Fruit fly (Drosophila melanogaster) whole organism, embryonic: ENCODE measurements around the gene ct.

Source experiments
- BtbVII ChIP-seq: fragments of 200-800 bp; sonication (Bioruptor generic); optimal IDR thresholded peaks from 3 replicates; lab custom pipeline; 2017; ENCODE audit warnings: missing biosample characterization, mild to moderate bottlenecking, missing genetic modification characterization
- CG10543 ChIP-seq: fragments of 200-800 bp; sonication (Bioruptor generic); optimal IDR thresholded peaks from 3 replicates; lab custom pipeline; 2017; ENCODE audit warnings: missing biosample characterization, mild to moderate bottlenecking, missing genetic modification characterization, moderate library complexity
- CG11723 ChIP-seq: fragments of 200-800 bp; sonication (Bioruptor generic); optimal IDR thresholded peaks from 2 replicates; lab custom pipeline; 2017; ENCODE audit warnings: missing biosample characterization, mild to moderate bottlenecking, missing genetic modification characterization
- CG12299 ChIP-seq: fragments of 200-800 bp; sonication (Bioruptor generic); optimal IDR thresholded peaks from 2 replicates; lab custom pipeline; 2018; ENCODE audit warnings: missing biosample characterization, mild to moderate bottlenecking, missing genetic modification characterization
- CG13775 ChIP-seq: fragments of 200-800 bp; sonication (Bioruptor generic); optimal IDR thresholded peaks from 3 replicates; lab custom pipeline; 2017; ENCODE audit warnings: missing biosample characterization, mild to moderate bottlenecking, missing genetic modification characterization
- CG1529 ChIP-seq: fragments of 200-800 bp; sonication (Bioruptor generic); optimal IDR thresholded peaks from 3 replicates; lab custom pipeline; 2018; ENCODE audit warnings: missing biosample characterization, missing genetic modification characterization
- CG16779 ChIP-seq: fragments of 200-800 bp; sonication (Bioruptor generic); IDR thresholded peaks from 2 replicates; pipeline ENCODE4 v1.3.6; 2022; ENCODE audit warnings: missing biosample characterization, missing genetic modification characterization
- CG16815 ChIP-seq: fragments of 200-800 bp; sonication (Bioruptor generic); optimal IDR thresholded peaks from 3 replicates; lab custom pipeline; 2017; ENCODE audit warnings: missing biosample characterization, mild to moderate bottlenecking, missing genetic modification characterization
- CG16863 ChIP-seq: fragments of 200-800 bp; sonication (Bioruptor generic); optimal IDR thresholded peaks from 3 replicates; lab custom pipeline; 2016; ENCODE audit warnings: missing biosample characterization, missing genetic modification characterization
- CG18262 ChIP-seq: fragments of 200-800 bp; optimal IDR thresholded peaks from 3 replicates; lab custom pipeline; 2019; ENCODE audit warnings: missing biosample characterization, mild to moderate bottlenecking, missing genetic modification characterization, moderate library complexity
- CG18599 ChIP-seq: fragments of 200-800 bp; sonication (Bioruptor generic); optimal IDR thresholded peaks from 3 replicates; lab custom pipeline; 2017; ENCODE audit warnings: missing biosample characterization, missing genetic modification characterization, mild to moderate bottlenecking, moderate library complexity, missing genetic modification reagents
- CG4424 ChIP-seq: fragments of 200-800 bp; sonication (Bioruptor generic); optimal IDR thresholded peaks from 3 replicates; lab custom pipeline; 2016; ENCODE audit warnings: missing biosample characterization, missing genetic modification characterization
- CG7928 ChIP-seq: fragments of 200-800 bp; sonication (Bioruptor generic); optimal IDR thresholded peaks from 2 replicates; lab custom pipeline; 2017; ENCODE audit warnings: missing biosample characterization, mild to moderate bottlenecking, missing genetic modification characterization
- CG8089 ChIP-seq: fragments of 200-800 bp; sonication (Bioruptor generic); optimal IDR thresholded peaks from 3 replicates; lab custom pipeline; 2016; ENCODE audit warnings: missing biosample characterization, missing genetic modification characterization
- Dad ChIP-seq: fragments of 200-800 bp; sonication (Bioruptor generic); optimal IDR thresholded peaks from 3 replicates; lab custom pipeline; 2016; ENCODE audit warnings: missing biosample characterization, missing genetic modification characterization
- Fer2 ChIP-seq: fragments of 200-800 bp; sonication (Bioruptor generic); optimal IDR thresholded peaks from 2 replicates; lab custom pipeline; 2018; ENCODE audit warnings: missing biosample characterization, mild to moderate bottlenecking, missing genetic modification characterization, moderate library complexity
- Fer3 ChIP-seq: fragments of 200-800 bp; sonication (Bioruptor generic); optimal IDR thresholded peaks from 2 replicates; lab custom pipeline; 2018; ENCODE audit warnings: missing biosample characterization, mild to moderate bottlenecking, missing genetic modification characterization, moderate library complexity
- Gsc ChIP-seq: fragments of 200-800 bp; sonication (Bioruptor generic); IDR thresholded peaks from 2 replicates; pipeline ENCODE4 v1.3.6; 2022; ENCODE audit warnings: missing biosample characterization, missing genetic modification characterization
- HLH3B ChIP-seq: fragments of 200-800 bp; sonication (Bioruptor generic); IDR thresholded peaks from 2 replicates; pipeline ENCODE4 v1.3.6; 2022; ENCODE audit warnings: missing biosample characterization, missing genetic modification characterization
- Lim3 ChIP-seq: fragments of 200-800 bp; sonication (Bioruptor generic); IDR thresholded peaks from 2 replicates; pipeline ENCODE4 v1.3.6; 2022; ENCODE audit warnings: missing biosample characterization, missing genetic modification characterization
- Lpt ChIP-seq: fragments of >200 bp; optimal IDR thresholded peaks from 2 replicates; lab custom pipeline; 2018; ENCODE audit warnings: missing biosample characterization, missing genetic modification characterization
- MESR4 ChIP-seq: fragments of 200-800 bp; sonication (Bioruptor generic); optimal IDR thresholded peaks from 2 replicates; lab custom pipeline; 2018; ENCODE audit warnings: missing biosample characterization, mild to moderate bottlenecking, missing genetic modification characterization, moderate library complexity
- Mes4 ChIP-seq: fragments of 200-800 bp; sonication (Bioruptor generic); optimal IDR thresholded peaks from 2 replicates; lab custom pipeline; 2016; ENCODE audit warnings: missing biosample characterization, missing genetic modification characterization
- Myb ChIP-seq: fragments of 200-800 bp; sonication (Bioruptor generic); optimal IDR thresholded peaks from 2 replicates; lab custom pipeline; 2016; ENCODE audit warnings: missing biosample characterization, missing genetic modification characterization
- NfI ChIP-seq: fragments of 200-800 bp; sonication (Bioruptor generic); optimal IDR thresholded peaks from 3 replicates; lab custom pipeline; 2018; ENCODE audit warnings: missing biosample characterization, mild to moderate bottlenecking, missing genetic modification characterization, moderate library complexity
- Pdp1 ChIP-seq, 2 experiments: fragments of 200-800 bp; sonication (Bioruptor generic); optimal IDR thresholded peaks; 3 replicates each; lab custom pipeline; 2016; ENCODE audit warnings: missing biosample characterization in 2 of 2, missing genetic modification characterization in 2 of 2, mild to moderate bottlenecking in 1 of 2, moderate library complexity in 1 of 2
- Sox102F ChIP-seq: fragments of 200-800 bp; sonication (Bioruptor generic); optimal IDR thresholded peaks from 2 replicates; lab custom pipeline; 2018; ENCODE audit warnings: missing biosample characterization, mild to moderate bottlenecking, missing genetic modification characterization, moderate library complexity
- Spps ChIP-seq: fragments of 200-800 bp; sonication (Bioruptor generic); optimal IDR thresholded peaks from 2 replicates; lab custom pipeline; 2018; ENCODE audit warnings: missing biosample characterization, mild to moderate bottlenecking, missing genetic modification characterization
- Stat92E ChIP-seq, 3 experiments: fragments of >200 bp in 2 of 3; fragments of 200-800 bp in 1 of 3; sonication (Bioruptor generic) in 1 of 3; optimal IDR thresholded peaks; 2 replicates each; lab custom pipeline; 2017 to 2019; ENCODE audit warnings: missing biosample characterization in 3 of 3, missing genetic modification characterization in 3 of 3, mild to moderate bottlenecking in 1 of 3, moderate library complexity in 1 of 3
- Vsx1 ChIP-seq: fragments of 200-800 bp; sonication (Bioruptor generic); optimal IDR thresholded peaks from 2 replicates; lab custom pipeline; 2017; ENCODE audit warnings: missing biosample characterization, mild to moderate bottlenecking, missing genetic modification characterization, missing genetic modification reagents
- bab2 ChIP-seq: fragments of 200-800 bp; sonication (Bioruptor generic); optimal IDR thresholded peaks from 2 replicates; lab custom pipeline; 2016; ENCODE audit warnings: missing biosample characterization, missing genetic modification characterization
- bcd ChIP-seq: fragments of 200-800 bp; sonication (Bioruptor generic); optimal IDR thresholded peaks from 2 replicates; lab custom pipeline; 2017; ENCODE audit warnings: missing biosample characterization, mild to moderate bottlenecking, missing genetic modification characterization
- cato ChIP-seq: fragments of 200-800 bp; sonication (Bioruptor generic); optimal IDR thresholded peaks from 2 replicates; lab custom pipeline; 2016; ENCODE audit warnings: missing biosample characterization, missing genetic modification characterization, borderline replicate concordance
- dimm ChIP-seq: fragments of 200-800 bp; sonication (Bioruptor generic); IDR thresholded peaks from 2 replicates; pipeline ENCODE4 v1.3.6; 2022; ENCODE audit warnings: missing biosample characterization, missing genetic modification characterization
- dmrt99B ChIP-seq: fragments of 200-800 bp; sonication (Bioruptor generic); optimal IDR thresholded peaks from 2 replicates; lab custom pipeline; 2018; ENCODE audit warnings: missing biosample characterization, mild to moderate bottlenecking, missing genetic modification characterization, moderate library complexity
- esg ChIP-seq: fragments of 200-800 bp; sonication (Bioruptor generic); conservative IDR thresholded peaks from 2 replicates; pipeline ENCODE4 v1.3.6; 2022; ENCODE audit warnings: missing biosample characterization, missing genetic modification characterization
- eve ChIP-seq, 2 experiments: fragments of >200 bp; optimal IDR thresholded peaks; 2 replicates each; lab custom pipeline; 2017; ENCODE audit warnings: missing biosample characterization in 2 of 2, missing genetic modification characterization in 2 of 2
- fd3F ChIP-seq: fragments of 200-800 bp; sonication (Bioruptor generic); optimal IDR thresholded peaks from 2 replicates; lab custom pipeline; 2018; ENCODE audit warnings: missing biosample characterization, mild to moderate bottlenecking, missing genetic modification characterization, moderate library complexity
- fru ChIP-seq: fragments of >200 bp; optimal IDR thresholded peaks from 2 replicates; lab custom pipeline; 2017
- gem ChIP-seq: fragments of 200-800 bp; sonication (Bioruptor generic); optimal IDR thresholded peaks from 2 replicates; lab custom pipeline; 2019; ENCODE audit warnings: missing biosample characterization, mild to moderate bottlenecking, missing genetic modification characterization, moderate library complexity
- grn ChIP-seq: fragments of 200-800 bp; sonication (Bioruptor generic); optimal IDR thresholded peaks from 3 replicates; lab custom pipeline; 2017; ENCODE audit warnings: missing biosample characterization, missing genetic modification characterization
- gt ChIP-seq: fragments of 200-800 bp; sonication (Bioruptor generic); IDR thresholded peaks from 2 replicates; pipeline ENCODE4 v1.3.6; 2022; ENCODE audit warnings: missing biosample characterization, missing genetic modification characterization
- hb ChIP-seq: fragments of 200-800 bp; sonication (Bioruptor generic); IDR thresholded peaks from 3 replicates; pipeline ENCODE4 v1.3.6; 2022; ENCODE audit warnings: missing biosample characterization, missing genetic modification characterization; ENCODE audit not compliant: partially characterized antibody
- kay ChIP-seq: fragments of 200-800 bp; sonication (Bioruptor generic); optimal IDR thresholded peaks from 2 replicates; lab custom pipeline; 2016; ENCODE audit warnings: missing biosample characterization, missing genetic modification characterization
- lbe ChIP-seq: fragments of 200-800 bp; sonication (Bioruptor generic); optimal IDR thresholded peaks from 2 replicates; lab custom pipeline; 2016; ENCODE audit warnings: missing biosample characterization, mild to moderate bottlenecking, missing genetic modification characterization
- nom ChIP-seq: fragments of 200-800 bp; sonication (Bioruptor generic); optimal IDR thresholded peaks from 2 replicates; lab custom pipeline; 2017; ENCODE audit warnings: missing biosample characterization, missing genetic modification characterization, mild to moderate bottlenecking, moderate library complexity, missing genetic modification reagents
- pfk ChIP-seq: fragments of 200-800 bp; sonication (Bioruptor generic); optimal IDR thresholded peaks from 2 replicates; lab custom pipeline; 2018; ENCODE audit warnings: missing biosample characterization, mild to moderate bottlenecking, missing genetic modification characterization, moderate library complexity
- pzg ChIP-seq: fragments of 200-800 bp; sonication (Bioruptor generic); optimal IDR thresholded peaks from 3 replicates; lab custom pipeline; 2018; ENCODE audit warnings: missing biosample characterization, mild to moderate bottlenecking, missing genetic modification characterization, moderate library complexity
- seq ChIP-seq: fragments of 200-800 bp; sonication (Bioruptor generic); IDR thresholded peaks from 2 replicates; pipeline ENCODE4 v1.3.6; 2022; ENCODE audit warnings: missing biosample characterization, missing genetic modification characterization
- vfl ChIP-seq: fragments of 200-800 bp; sonication (Bioruptor generic); optimal IDR thresholded peaks from 2 replicates; lab custom pipeline; 2016; ENCODE audit warnings: missing biosample characterization, missing genetic modification characterization
- wor ChIP-seq: fragments of 200-800 bp; sonication (Bioruptor generic); IDR thresholded peaks from 2 replicates; pipeline ENCODE4 v1.3.6; 2022; ENCODE audit warnings: missing biosample characterization, missing genetic modification characterization
- yki ChIP-seq: fragments of >200 bp; optimal IDR thresholded peaks from 3 replicates; lab custom pipeline; 2018

Gene ct

dm6 chrX:7692740-7693064 is 84.5 kb downstream of the ct start (continued):
- TF ChIP-seq Fer2 (tag; lab: Kevin White, UChicago) (no peak), CG11723 (GFP tag; lab: Kevin White, UChicago) (peak; percentile 14), CG12299 (tag; lab: Kevin White, UChicago) (peak; percentile 46), BtbVII (GFP tag; lab: Kevin White, UChicago) (peak; percentile 60), pfk (GFP tag; lab: Kevin White, UChicago) (no peak), Mes4 (GFP tag; lab: Kevin White, UChicago) (no peak), kay (GFP tag; lab: Kevin White, UChicago) (peak; percentile 29), CG16863 (GFP tag; lab: Kevin White, UChicago) (peak; percentile 35), wor (GFP tag; lab: Robert Waterston, UW) (no peak), fru (lab: Kevin White, UChicago) (no peak), CG1529 (GFP tag; lab: Kevin White, UChicago) (peak; percentile 46), fd3F (peak; percentile 54), CG18262 (tag; lab: Kevin White, UChicago) (peak; percentile 54), vfl (GFP tag; lab: Kevin White, UChicago) (no peak), CG18599 (peak; percentile 85), nom (GFP tag; lab: Kevin White, UChicago) (no peak), CG16815 (peak; percentile 32), gt (GFP tag; lab: Robert Waterston, UW) (no peak), Fer3 (tag; lab: Kevin White, UChicago) (peak; percentile 81), Sox102F (GFP tag; lab: Kevin White, UChicago) (peak; percentile 78), CG8089 (peak; percentile 25), CG13775 (peak; percentile 47), CG4424 (GFP tag; lab: Kevin White, UChicago) (peak; percentile 46), gem (tag; lab: Kevin White, UChicago) (peak; percentile 82), dimm (GFP tag; lab: Robert Waterston, UW) (no peak), grn (GFP tag; lab: Kevin White, UChicago) (no peak), bcd (GFP tag; lab: Kevin White, UChicago) (peak; percentile 65), cato (GFP tag; lab: Kevin White, UChicago) (no peak), esg (GFP tag; lab: Robert Waterston, UW) (peak; percentile 70), yki (no peak), Gsc (GFP tag; lab: Robert Waterston, UW) (no peak), CG7928 (GFP tag; lab: Kevin White, UChicago) (peak; percentile 29), CG16779 (GFP tag; lab: Robert Waterston, UW) (peak; percentile 74), pzg (GFP tag; lab: Kevin White, UChicago) (no peak), Lpt (GFP tag; lab: Kevin White, UChicago) (no peak), MESR4 (GFP tag; lab: Kevin White, UChicago) (no peak), Lim3 (GFP tag; lab: Robert Waterston, UW) (no peak), hb (GFP tag; lab: Robert Waterston, UW) (no peak), eve (GFP tag; optimal IDR thresholded peaks at IDR 0.05; lab: Kevin White, UChicago) (no peak), Vsx1 (GFP tag; lab: Kevin White, UChicago) (no peak), Dad (no peak), Myb (GFP tag; lab: Kevin White, UChicago) (peak; percentile 59), Pdp1 (GFP tag; optimal IDR thresholded peaks at IDR 0.05; lab: Kevin White, UChicago) (peak; percentile 38 to 65), dmrt99B (peak; percentile 89), seq (peak; percentile 57; the same call in 1 of the 2 replicates), HLH3B (peak; percentile 72), bab2 (peak; percentile 66), Stat92E (GFP tag; optimal IDR thresholded peaks at IDR 0.05; lab: Kevin White, UChicago) (no peak), lbe (GFP tag; lab: Kevin White, UChicago) (no peak), NfI (GFP tag; lab: Kevin White, UChicago) (peak; percentile 73), Spps (peak; percentile 14), CG10543 (GFP tag; lab: Kevin White, UChicago) (no peak)
